Worm (Caenorhabditis elegans) whole organism, young adult: ENCODE data around the gene msp-76.

Experiments used
- B0035.1 ChIP-seq: sonication (generic microtip); optimal IDR thresholded peaks from 2 replicates; lab custom pipeline; 2016; ENCODE audit warnings: missing genetic modification characterization, mild to moderate bottlenecking, missing compliant biosample characterization, missing genotype, missing genetic modification reagents
- F57C9.4 ChIP-seq: sonication (generic microtip); optimal IDR thresholded peaks from 2 replicates; lab custom pipeline; 2017; ENCODE audit warnings: mild to moderate bottlenecking, missing genetic modification characterization, missing compliant biosample characterization
- attf-3 ChIP-seq: fragments of 200-800 bp; sonication (Bioruptor generic); conservative IDR thresholded peaks from 2 replicates; pipeline ENCODE4 v1.3.6; 2022; ENCODE audit warnings: missing genetic modification reagents, missing genetic modification characterization, missing compliant biosample characterization
- dox-1 ChIP-seq: fragments of 200-800 bp; sonication (Bioruptor generic); IDR thresholded peaks from 2 replicates; pipeline ENCODE4 v1.3.6; 2022; ENCODE audit warnings: missing genetic modification reagents, missing genetic modification characterization, missing compliant biosample characterization
- ets-4 ChIP-seq: fragments of 200-800 bp; sonication (Bioruptor generic); optimal IDR thresholded peaks from 2 replicates; lab custom pipeline; 2018; ENCODE audit warnings: mild to moderate bottlenecking, missing genetic modification characterization, missing compliant biosample characterization
- fkh-3 ChIP-seq: sonication (generic microtip); optimal IDR thresholded peaks from 2 replicates; lab custom pipeline; 2016; ENCODE audit warnings: mild to moderate bottlenecking, missing genetic modification characterization, missing compliant biosample characterization
- madf-3 ChIP-seq: fragments of 200-800 bp; sonication (Bioruptor generic); IDR thresholded peaks from 2 replicates; pipeline ENCODE4 v1.3.6; 2022; ENCODE audit warnings: missing genetic modification reagents, missing genetic modification characterization, missing compliant biosample characterization
- pha-4 ChIP-seq: fragments of 150-350 bp; sonication (generic microtip); optimal IDR thresholded peaks from 2 replicates; lab custom pipeline; 2014; ENCODE audit warnings: missing biosample characterization, missing genetic modification reagents, missing genetic modification characterization
- snpc-1.3 ChIP-seq: sonication (generic microtip); optimal IDR thresholded peaks from 2 replicates; lab custom pipeline; 2017; ENCODE audit warnings: missing genetic modification characterization, mild to moderate bottlenecking, missing compliant biosample characterization, antibody characterized with exemption, moderate library complexity, missing genotype, missing genetic modification reagents; ENCODE audit not compliant: insufficient read depth
- snpc-4 ChIP-seq, 5 experiments: fragments of 150-350 bp in 1 of 5; sonication (generic microtip) in 4 of 5; optimal IDR thresholded peaks; 2 replicates each; lab custom pipeline; 2014 to 2018; ENCODE audit warnings: missing genetic modification characterization in 5 of 5, missing biosample characterization in 3 of 5, antibody characterized with exemption in 2 of 5, mild to moderate bottlenecking in 2 of 5, missing compliant biosample characterization in 2 of 5, missing genotype in 2 of 5, moderate library complexity in 2 of 5, missing genetic modification reagents in 1 of 5
- unc-62 ChIP-seq: fragments of 150-350 bp; optimal IDR thresholded peaks from 2 replicates; lab custom pipeline; 2014; ENCODE audit warnings: missing biosample characterization, missing genetic modification reagents, missing genetic modification characterization

DNA sequence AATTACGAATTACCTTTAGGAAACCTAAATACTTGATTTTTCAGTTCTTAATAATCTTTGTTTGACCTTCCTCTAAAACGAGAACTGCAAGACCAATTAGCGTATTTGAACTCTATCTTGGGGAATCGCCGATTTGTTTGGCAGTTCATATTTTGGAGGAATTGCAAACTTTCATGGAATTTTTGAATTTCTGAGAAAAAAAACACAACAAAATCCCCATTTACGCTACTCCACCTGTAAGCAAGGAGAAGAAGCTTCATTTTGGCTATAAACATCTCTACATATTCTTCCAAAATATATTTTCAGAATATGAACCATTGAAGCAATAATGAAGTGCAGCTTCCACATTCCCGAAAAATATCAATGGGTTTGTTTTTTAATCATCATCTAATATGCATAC is 4.1 kb downstream of the msp-76 start, which contains the start of gene twk-9:
- TF ChIP-seq B0035.1 (no peak), pha-4 (tag; lab: Kevin White, UChicago) (no peak), snpc-1.3 (no peak), unc-62 (GFP tag; lab: Kevin White, UChicago) (no peak), dox-1 (GFP tag; lab: Robert Waterston, UW) (no peak), attf-3 (no peak), F57C9.4 (tag; lab: Kevin White, UChicago) (no peak), snpc-4 (GFP tag; optimal IDR thresholded peaks at IDR 0.05; lab: Kevin White, UChicago) (no peak), snpc-4 (tag; optimal IDR thresholded peaks at IDR 0.05; lab: Kevin White, UChicago) (no peak), ets-4 (no peak), madf-3 (no peak), fkh-3 (tag; lab: Kevin White, UChicago) (no peak)
